Worm (Caenorhabditis elegans) whole organism, midembryonic: ENCODE results near the gene tag-115.

Experiments
- T22C8.4 ChIP-seq: fragments of 200-800 bp; sonication (Bioruptor generic); IDR thresholded peaks from 2 replicates; pipeline ENCODE4 v1.3.6; 2022; ENCODE audit warnings: missing genetic modification characterization, missing compliant biosample characterization
- flt-1 ChIP-seq: fragments of 200-800 bp; sonication (Bioruptor generic); IDR thresholded peaks from 2 replicates; pipeline ENCODE4 v1.3.6; 2022; ENCODE audit warnings: missing genetic modification characterization, missing compliant biosample characterization
- klf-2 ChIP-seq: fragments of 200-800 bp; sonication (Bioruptor generic); conservative IDR thresholded peaks from 2 replicates; pipeline ENCODE4 v1.3.6; 2022; ENCODE audit warnings: missing genetic modification reagents, missing genetic modification characterization, missing compliant biosample characterization
- med-1 ChIP-seq: sonication (generic microtip); optimal IDR thresholded peaks from 2 replicates; lab custom pipeline; 2017; ENCODE audit warnings: missing genetic modification characterization, mild to moderate bottlenecking, missing compliant biosample characterization, antibody characterized with exemption, missing genetic modification reagents; ENCODE audit not compliant: insufficient read depth
- ref-1 ChIP-seq: fragments of 200-800 bp; sonication (Bioruptor generic); conservative IDR thresholded peaks from 2 replicates; pipeline ENCODE4 v1.3.6; 2022; ENCODE audit warnings: missing genetic modification reagents, missing genetic modification characterization, missing compliant biosample characterization
- tab-1 ChIP-seq: fragments of 200-800 bp; sonication (Bioruptor generic); IDR thresholded peaks from 2 replicates; pipeline ENCODE4 v1.3.6; 2022; ENCODE audit warnings: missing genetic modification characterization, missing compliant biosample characterization
- ztf-23 ChIP-seq: fragments of 200-800 bp; sonication (Bioruptor generic); IDR thresholded peaks from 2 replicates; pipeline ENCODE4 v1.3.6; 2022; ENCODE audit warnings: missing genetic modification reagents, missing genetic modification characterization, missing compliant biosample characterization
- ztf-29 ChIP-seq: fragments of 200-800 bp; sonication (Bioruptor generic); IDR thresholded peaks from 2 replicates; pipeline ENCODE4 v1.3.6; 2022; ENCODE audit warnings: missing genetic modification reagents, missing genetic modification characterization, missing compliant biosample characterization

- TF ChIP-seq ref-1 (no peak), ztf-29 (GFP tag; lab: Robert Waterston, UW) (no peak), T22C8.4 (GFP tag; lab: Robert Waterston, UW) (no peak), flt-1 (GFP tag; lab: Robert Waterston, UW) (no peak), tab-1 (GFP tag; lab: Robert Waterston, UW) (no peak), ztf-23 (GFP tag; lab: Robert Waterston, UW) (no peak), med-1 (no peak), klf-2 (no peak)
Observed at ce11 chrIV:13193239-13193638, 46.0 kb downstream of the tag-115 start, which contains the start of gene F58D2.5.
